Fruit fly (Drosophila melanogaster) whole organism, wandering third instar larva: ENCODE results near the gene Arpc2.

ENCODE experiments used
- Abd-B ChIP-seq: fragments of >200 bp; optimal IDR thresholded peaks from 2 replicates; lab custom pipeline; 2017; ENCODE audit warnings: missing biosample characterization, missing genetic modification characterization
- CG32264 ChIP-seq: fragments of 200-800 bp; sonication (Bioruptor generic); optimal IDR thresholded peaks from 2 replicates; lab custom pipeline; 2016; ENCODE audit warnings: missing biosample characterization, missing genetic modification characterization
- CG9705 ChIP-seq: fragments of 200-800 bp; sonication (Bioruptor generic); optimal IDR thresholded peaks from 2 replicates; lab custom pipeline; 2018; ENCODE audit warnings: missing biosample characterization, mild to moderate bottlenecking, missing genetic modification characterization
- CrebA ChIP-seq: fragments of 200-800 bp; sonication (Bioruptor generic); optimal IDR thresholded peaks from 2 replicates; lab custom pipeline; 2016; ENCODE audit warnings: missing biosample characterization, mild to moderate bottlenecking, missing genetic modification characterization, borderline replicate concordance
- Dfd ChIP-seq: fragments of >200 bp; optimal IDR thresholded peaks from 2 replicates; lab custom pipeline; 2017; ENCODE audit warnings: missing biosample characterization, missing genetic modification characterization
- Dif ChIP-seq: fragments of 200-275, 200-300 bp; sonication (Bioruptor generic); optimal IDR thresholded peaks from 2 replicates; lab custom pipeline; 2018; ENCODE audit warnings: missing biosample characterization, missing genetic modification characterization; ENCODE audit not compliant: partially characterized antibody
- HLH106 ChIP-seq: fragments of 200-800 bp; optimal IDR thresholded peaks from 3 replicates; lab custom pipeline; 2019; ENCODE audit warnings: missing biosample characterization, mild to moderate bottlenecking, missing genetic modification characterization, moderate library complexity
- Hnf4 ChIP-seq: fragments of 200-800 bp; sonication (Bioruptor generic); optimal IDR thresholded peaks from 2 replicates; lab custom pipeline; 2016; ENCODE audit warnings: missing biosample characterization, mild to moderate bottlenecking, missing genetic modification characterization
- Hr78 ChIP-seq: fragments of >200 bp; optimal IDR thresholded peaks from 2 replicates; lab custom pipeline; 2017; ENCODE audit warnings: missing biosample characterization, missing genetic modification characterization
- Hr83 ChIP-seq: fragments of 200-300 bp; sonication (Bioruptor generic); optimal IDR thresholded peaks from 2 replicates; lab custom pipeline; 2016; ENCODE audit warnings: missing biosample characterization, mild to moderate bottlenecking, missing genetic modification characterization, moderate library complexity; ENCODE audit not compliant: poor library complexity, severe bottlenecking
- Jra ChIP-seq: sonication (Bioruptor generic); optimal IDR thresholded peaks from 2 replicates; lab custom pipeline; 2016; ENCODE audit warnings: missing biosample characterization, missing genetic modification characterization
- Mio ChIP-seq: sonication (Bioruptor generic); optimal IDR thresholded peaks from 2 replicates; lab custom pipeline; 2016; ENCODE audit warnings: missing biosample characterization, missing genetic modification characterization
- Myc ChIP-seq: fragments of >200 bp; optimal IDR thresholded peaks from 2 replicates; lab custom pipeline; 2017
- OdsH ChIP-seq: fragments of 200-800 bp; sonication (Bioruptor generic); optimal IDR thresholded peaks from 2 replicates; lab custom pipeline; 2016; ENCODE audit warnings: missing biosample characterization, mild to moderate bottlenecking, missing genetic modification characterization
- Rel ChIP-seq, 2 experiments: fragments of 200-800 bp; sonication (Bioruptor generic) in 1 of 2; optimal IDR thresholded peaks; 2 replicates in 1 of 2; 3 replicates in 1 of 2; lab custom pipeline; 2016 to 2019; ENCODE audit warnings: mild to moderate bottlenecking in 2 of 2, missing biosample characterization in 2 of 2, missing genetic modification characterization in 2 of 2, moderate library complexity in 1 of 2
- Sp1 ChIP-seq: fragments of 200-800 bp; sonication (Bioruptor generic); optimal IDR thresholded peaks from 3 replicates; lab custom pipeline; 2019; ENCODE audit warnings: missing biosample characterization, mild to moderate bottlenecking, missing genetic modification characterization, moderate library complexity
- Vsx2 ChIP-seq: fragments of 200-300, 225-300 bp; sonication (Bioruptor generic); optimal IDR thresholded peaks from 2 replicates; lab custom pipeline; 2018; ENCODE audit warnings: missing biosample characterization, missing genetic modification characterization; ENCODE audit not compliant: partially characterized antibody
- br ChIP-seq: fragments of 200-800 bp; sonication (Bioruptor generic); optimal IDR thresholded peaks from 2 replicates; lab custom pipeline; 2016; ENCODE audit warnings: missing biosample characterization, missing genetic modification characterization
- brk ChIP-seq: fragments of 200-800 bp; sonication (Bioruptor generic); optimal IDR thresholded peaks from 2 replicates; lab custom pipeline; 2016; ENCODE audit warnings: missing biosample characterization, mild to moderate bottlenecking, missing genetic modification characterization
- dl ChIP-seq, 2 experiments: fragments of 175-275, 200-275 bp in 1 of 2; fragments of 200-275 bp in 1 of 2; sonication (Bioruptor generic); optimal IDR thresholded peaks; lab custom pipeline; 2018; ENCODE audit warnings: mild to moderate bottlenecking in 2 of 2, missing biosample characterization in 2 of 2, missing genetic modification characterization in 2 of 2, moderate library complexity in 2 of 2; ENCODE audit not compliant: partially characterized antibody in 2 of 2, insufficient read depth in 1 of 2
- dmrt93B ChIP-seq: fragments of 200-800 bp; sonication (Bioruptor generic); optimal IDR thresholded peaks from 2 replicates; lab custom pipeline; 2018; ENCODE audit warnings: missing biosample characterization, mild to moderate bottlenecking, missing genetic modification characterization
- dsf ChIP-seq: sonication (Bioruptor generic); optimal IDR thresholded peaks from 2 replicates; lab custom pipeline; 2016; ENCODE audit warnings: missing biosample characterization, missing genetic modification characterization, borderline replicate concordance
- ey ChIP-seq: fragments of 200-800 bp; sonication (Bioruptor generic); optimal IDR thresholded peaks from 2 replicates; lab custom pipeline; 2016; ENCODE audit warnings: missing biosample characterization, missing genetic modification characterization
- foxo ChIP-seq, 2 experiments: fragments of 200-800 bp; sonication (Bioruptor generic); optimal IDR thresholded peaks; 2 replicates in 1 of 2; 3 replicates in 1 of 2; lab custom pipeline; 2016 to 2017; ENCODE audit warnings: missing biosample characterization in 2 of 2, missing genetic modification characterization in 2 of 2
- fru ChIP-seq: fragments of 200-800 bp; sonication (Bioruptor generic); optimal IDR thresholded peaks from 3 replicates; lab custom pipeline; 2016; ENCODE audit warnings: missing biosample characterization, mild to moderate bottlenecking, missing genetic modification characterization
- h ChIP-seq: fragments of 200-800 bp; sonication (Bioruptor generic); optimal IDR thresholded peaks from 3 replicates; lab custom pipeline; 2016; ENCODE audit warnings: missing biosample characterization, mild to moderate bottlenecking, missing genetic modification characterization
- jim ChIP-seq: fragments of 175-275, 200-325 bp; sonication (Bioruptor generic); optimal IDR thresholded peaks from 2 replicates; lab custom pipeline; 2016; ENCODE audit warnings: missing biosample characterization, mild to moderate bottlenecking, missing genetic modification characterization
- lola ChIP-seq: fragments of >200 bp; optimal IDR thresholded peaks from 2 replicates; lab custom pipeline; 2017; ENCODE audit warnings: missing biosample characterization, missing genetic modification characterization
- psq ChIP-seq: fragments of 200-800 bp; sonication (Bioruptor generic); optimal IDR thresholded peaks from 3 replicates; lab custom pipeline; 2017; ENCODE audit warnings: missing biosample characterization, mild to moderate bottlenecking, missing genetic modification characterization, moderate library complexity
- rgr ChIP-seq: fragments of 200-800 bp; sonication (Bioruptor generic); optimal IDR thresholded peaks from 3 replicates; lab custom pipeline; 2016; ENCODE audit warnings: missing biosample characterization, mild to moderate bottlenecking, missing genetic modification characterization
- sage ChIP-seq: fragments of 200-800 bp; sonication (Bioruptor generic); optimal IDR thresholded peaks from 2 replicates; lab custom pipeline; 2016; ENCODE audit warnings: missing biosample characterization, mild to moderate bottlenecking, missing genetic modification characterization
- sv ChIP-seq: fragments of 200-800 bp; sonication (Bioruptor generic); optimal IDR thresholded peaks from 3 replicates; lab custom pipeline; 2016; ENCODE audit warnings: missing biosample characterization, missing genetic modification characterization
- tai ChIP-seq: sonication (Bioruptor generic); optimal IDR thresholded peaks from 2 replicates; lab custom pipeline; 2016; ENCODE audit warnings: missing biosample characterization, missing genetic modification characterization
- usp ChIP-seq: fragments of >200 bp; optimal IDR thresholded peaks from 2 replicates; lab custom pipeline; 2017; ENCODE audit warnings: missing biosample characterization, missing genetic modification characterization
- woc ChIP-seq: sonication (Bioruptor generic); optimal IDR thresholded peaks from 2 replicates; lab custom pipeline; 2016; ENCODE audit warnings: missing biosample characterization, mild to moderate bottlenecking, missing genetic modification characterization

Gene Arpc2

DNA sequence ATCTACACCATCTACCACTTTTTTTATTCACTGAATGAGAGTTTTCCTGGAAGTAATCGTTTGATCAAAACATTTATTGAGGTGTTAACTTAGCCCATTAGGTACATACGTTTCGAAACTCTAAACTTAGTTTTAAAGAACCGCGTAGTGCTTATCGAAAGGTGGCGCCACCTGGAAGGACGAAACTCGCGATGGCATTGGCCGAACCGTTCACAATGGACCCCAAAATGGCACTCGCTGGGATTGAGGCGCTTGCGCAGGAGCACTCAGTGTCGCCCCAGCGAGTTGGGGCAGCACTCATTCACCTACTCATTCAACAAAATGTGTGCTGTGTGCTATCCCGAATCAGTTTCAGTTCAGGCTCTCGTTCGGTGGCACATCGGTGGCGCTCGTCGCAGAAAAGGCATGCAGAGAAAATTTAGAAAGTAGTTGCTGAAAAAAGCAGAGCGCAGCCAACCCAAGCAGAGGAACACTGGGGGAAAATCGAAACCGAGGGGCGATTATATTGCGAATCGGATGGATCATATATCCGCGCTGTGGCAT is 9.1 kb downstream of the Arpc2 start, which contains the start of gene CG31688:
Gene CG31688 (plus strand): TSS at position 346 of the 543 bp plus-strand sequence.
- TF ChIP-seq tai (GFP tag; lab: Kevin White, UChicago) (no peak), OdsH (no peak), Hr78 (GFP tag; lab: Kevin White, UChicago) (no peak), Dif (GFP tag; lab: Kevin White, UChicago) (no peak), Dfd (GFP tag; lab: Kevin White, UChicago) (no peak), lola (GFP tag; lab: Kevin White, UChicago) (no peak), woc (GFP tag; lab: Kevin White, UChicago) (no peak), brk (no peak), ey (GFP tag; lab: Kevin White, UChicago) (no peak), CrebA (GFP tag; lab: Kevin White, UChicago) (no peak), dmrt93B (GFP tag; lab: Kevin White, UChicago) (no peak), fru (no peak), h (GFP tag; lab: Kevin White, UChicago) (no peak)

- TF ChIP-seq Rel (GFP tag; optimal IDR thresholded peaks at IDR 0.05; lab: Kevin White, UChicago) (no peak), Rel (tag; optimal IDR thresholded peaks at IDR 0.05; lab: Kevin White, UChicago) (peak; percentile 21), Mio (GFP tag; lab: Kevin White, UChicago) (no peak)
Measured at dm6 chr2L:20427401-20427800, 10.5 kb downstream of the Arpc2 start.

- TF ChIP-seq CG32264 (GFP tag; lab: Kevin White, UChicago) (no peak), Myc (no peak), dmrt93B (GFP tag; lab: Kevin White, UChicago) (no peak), h (GFP tag; lab: Kevin White, UChicago) (no peak), psq (no peak), Dif (GFP tag; lab: Kevin White, UChicago) (no peak), Abd-B (GFP tag; lab: Kevin White, UChicago) (no peak), usp (GFP tag; lab: Kevin White, UChicago) (no peak), dsf (GFP tag; lab: Kevin White, UChicago) (no peak), Hr78 (GFP tag; lab: Kevin White, UChicago) (no peak), dl (GFP tag; optimal IDR thresholded peaks at IDR 0.05; lab: Kevin White, UChicago; ENCODE audit: insufficient read depth in 1 of 2, partially characterized antibody in 2 of 2) (no peak), Sp1 (GFP tag; lab: Kevin White, UChicago) (no peak), sv (GFP tag; lab: Kevin White, UChicago) (no peak), Jra (GFP tag; lab: Kevin White, UChicago) (no peak), Dfd (GFP tag; lab: Kevin White, UChicago) (no peak), jim (GFP tag; lab: Kevin White, UChicago) (no peak)
Measured at dm6 chr2L:20428382-20428755, 11.5 kb downstream of the Arpc2 start.

dm6 chr2L:20428756-20429408 is 12.0 kb downstream of the Arpc2 start:
- no peak for TF ChIP-seq HLH106
- peak; percentile 48 for TF ChIP-seq rgr (GFP tag; lab: Kevin White, UChicago)
- no peak for TF ChIP-seq foxo (GFP tag; optimal IDR thresholded peaks at IDR 0.05; lab: Kevin White, UChicago)
- peak; percentile 34 for TF ChIP-seq Vsx2 (GFP tag; lab: Kevin White, UChicago)
- TF ChIP-seq Sp1 (GFP tag; lab: Kevin White, UChicago) = peak; percentile 16
- no peak for TF ChIP-seq Hr78 (GFP tag; lab: Kevin White, UChicago)
- no peak for TF ChIP-seq sv (GFP tag; lab: Kevin White, UChicago)
- TF ChIP-seq br (GFP tag; lab: Kevin White, UChicago) = peak; percentile 2
- no peak for TF ChIP-seq CG9705 (GFP tag; lab: Kevin White, UChicago)
- TF ChIP-seq Dif (GFP tag; lab: Kevin White, UChicago) = no peak
- no peak for TF ChIP-seq usp (GFP tag; lab: Kevin White, UChicago)
- no peak for TF ChIP-seq dsf (GFP tag; lab: Kevin White, UChicago)
- no peak for TF ChIP-seq jim (GFP tag; lab: Kevin White, UChicago)
- no peak for TF ChIP-seq CrebA (GFP tag; lab: Kevin White, UChicago)
- peak; percentile 36 for TF ChIP-seq Rel (GFP tag; optimal IDR thresholded peaks at IDR 0.05; lab: Kevin White, UChicago)
- peak; percentile 61 for TF ChIP-seq Rel (tag; optimal IDR thresholded peaks at IDR 0.05; lab: Kevin White, UChicago)
- no peak for TF ChIP-seq ey (GFP tag; lab: Kevin White, UChicago)
- TF ChIP-seq Hnf4 (GFP tag; lab: Kevin White, UChicago) = no peak
- peak; percentile 51 for TF ChIP-seq OdsH
- TF ChIP-seq dl (GFP tag; optimal IDR thresholded peaks at IDR 0.05; lab: Kevin White, UChicago; ENCODE audit: insufficient read depth in 1 of 2, partially characterized antibody in 2 of 2) = no peak
- TF ChIP-seq lola (GFP tag; lab: Kevin White, UChicago) = no peak
- no peak for TF ChIP-seq sage (GFP tag; lab: Kevin White, UChicago)
- TF ChIP-seq woc (GFP tag; lab: Kevin White, UChicago) = no peak
- TF ChIP-seq Hr83 (GFP tag; lab: Kevin White, UChicago) = peak; percentile 26
- no peak for TF ChIP-seq Abd-B (GFP tag; lab: Kevin White, UChicago)
- TF ChIP-seq dmrt93B (GFP tag; lab: Kevin White, UChicago) = no peak
- peak; percentile 44 for TF ChIP-seq h (GFP tag; lab: Kevin White, UChicago)
- TF ChIP-seq psq = peak; percentile 39
- peak; percentile 64 for TF ChIP-seq Myc
- no peak for TF ChIP-seq Jra (GFP tag; lab: Kevin White, UChicago)
- no peak for TF ChIP-seq brk
